Fruit fly (Drosophila melanogaster) Kc167 (cell line): ENCODE measurements around the gene CG13786.

Source experiments
- Myc ChIP-seq: fragments of >200 bp; optimal IDR thresholded peaks from 2 replicates; lab custom pipeline; 2017; ENCODE audit warnings: missing external identifiers
- Sin3A ChIP-seq: fragments of >200 bp; optimal IDR thresholded peaks from 2 replicates; lab custom pipeline; 2018; ENCODE audit warnings: missing external identifiers
- h ChIP-seq: fragments of >200 bp; optimal IDR thresholded peaks from 3 replicates; lab custom pipeline; 2018; ENCODE audit warnings: missing external identifiers
- insv ChIP-seq: fragments of >200 bp; optimal IDR thresholded peaks from 3 replicates; lab custom pipeline; 2018; ENCODE audit warnings: missing external identifiers
- psq ChIP-seq: fragments of >200 bp; optimal IDR thresholded peaks from 2 replicates; lab custom pipeline; 2017; ENCODE audit warnings: missing external identifiers
- ttk ChIP-seq: sonication (Bioruptor generic); optimal IDR thresholded peaks from 2 replicates; lab custom pipeline; 2017; ENCODE audit warnings: missing external identifiers

Gene CG13786

DNA sequence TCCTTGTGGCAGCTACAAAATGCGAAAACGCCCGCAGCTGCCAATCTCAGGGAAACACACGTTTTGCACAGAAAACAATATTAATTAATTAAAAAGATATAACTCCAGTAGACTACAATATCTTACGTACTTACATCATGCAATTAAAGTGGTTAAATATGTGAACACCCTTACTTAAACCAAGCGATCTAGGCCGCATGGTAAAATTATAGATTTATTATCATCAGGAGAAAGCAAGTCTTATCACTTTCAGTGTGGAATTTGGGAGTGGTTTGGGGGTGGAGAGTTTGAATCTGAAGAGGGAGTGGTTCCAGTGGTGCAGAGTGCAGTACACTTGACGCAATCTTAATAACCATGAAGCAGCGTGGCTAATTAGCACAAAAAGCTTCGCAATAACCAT lies 29.3 kb upstream of the CG13786 start:
- no peak for TF ChIP-seq ttk (lab: Kevin White, UChicago)
- no peak for TF ChIP-seq Sin3A
- no peak for TF ChIP-seq Myc
- TF ChIP-seq insv (lab: Kevin White, UChicago), result no peak
- TF ChIP-seq h, result no peak
- no peak for TF ChIP-seq psq

- no peak for TF ChIP-seq psq
- no peak for TF ChIP-seq ttk (lab: Kevin White, UChicago)
Observed at dm6 chr2L:7281430-7281829, 28.6 kb upstream of the CG13786 start.

DNA sequence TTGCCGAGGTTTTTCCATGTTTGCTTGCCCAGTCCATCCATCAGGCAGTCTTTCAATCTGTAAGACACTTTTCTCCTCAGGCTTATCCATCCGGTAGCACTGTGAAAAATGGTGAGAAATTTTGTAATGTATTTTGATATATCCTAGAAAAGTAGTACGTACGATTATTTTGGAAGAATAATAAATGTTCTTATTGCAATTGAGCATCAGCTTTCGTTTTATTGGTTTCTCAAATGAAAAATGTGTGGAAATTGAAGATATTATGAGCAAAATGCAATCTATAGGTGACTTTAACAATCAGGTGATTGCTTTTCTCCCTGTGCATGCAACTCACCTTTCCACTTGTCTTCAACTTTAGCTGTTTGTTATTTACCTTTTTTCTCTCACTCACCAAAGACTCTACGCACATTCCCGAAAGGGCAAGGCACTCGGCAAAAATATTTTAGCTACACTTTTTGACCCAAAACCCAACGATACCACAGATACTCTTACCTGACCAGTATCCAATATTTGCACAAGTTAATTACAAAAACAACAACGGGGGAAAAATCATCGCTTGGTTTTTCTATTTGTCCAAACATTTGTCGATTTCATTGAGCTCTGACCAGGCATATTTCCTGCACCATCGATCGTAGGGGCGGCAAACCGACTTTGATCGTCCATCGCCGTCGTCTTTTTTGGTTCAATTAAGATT lies 24.9 kb upstream of the CG13786 start:
- TF ChIP-seq insv (lab: Kevin White, UChicago) (no peak), Myc (no peak), ttk (lab: Kevin White, UChicago) (no peak), psq (no peak), h (no peak), Sin3A (no peak)

DNA sequence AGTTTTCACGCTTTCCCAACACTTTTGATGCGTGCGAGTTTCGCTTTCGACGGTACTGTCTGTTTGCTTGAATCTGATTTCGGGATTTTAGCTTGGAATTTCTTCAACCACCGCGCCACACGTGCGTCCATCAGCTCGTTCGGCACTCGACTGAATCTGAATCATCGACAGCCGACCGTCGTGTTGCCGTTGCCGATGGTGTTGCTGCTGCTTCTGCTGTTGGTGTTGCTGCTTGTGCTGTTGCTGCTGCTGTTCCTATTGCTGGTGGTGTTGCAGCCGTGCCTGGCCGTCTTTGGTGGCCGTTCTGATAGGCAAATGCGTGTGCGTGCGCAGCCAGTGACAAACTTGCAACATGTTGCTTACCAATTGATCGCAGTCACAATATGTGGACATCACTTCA lies 24.2 kb upstream of the CG13786 start, which contains the start of gene Wnt4:
Wnt4 (minus strand) TSS at position 155 of the 400 bp plus-strand sequence.
- TF ChIP-seq ttk (lab: Kevin White, UChicago), result no peak
- TF ChIP-seq insv (lab: Kevin White, UChicago), result no peak
- TF ChIP-seq psq, result no peak
- no peak for TF ChIP-seq Myc
- no peak for TF ChIP-seq h
- TF ChIP-seq Sin3A, result no peak

DNA sequence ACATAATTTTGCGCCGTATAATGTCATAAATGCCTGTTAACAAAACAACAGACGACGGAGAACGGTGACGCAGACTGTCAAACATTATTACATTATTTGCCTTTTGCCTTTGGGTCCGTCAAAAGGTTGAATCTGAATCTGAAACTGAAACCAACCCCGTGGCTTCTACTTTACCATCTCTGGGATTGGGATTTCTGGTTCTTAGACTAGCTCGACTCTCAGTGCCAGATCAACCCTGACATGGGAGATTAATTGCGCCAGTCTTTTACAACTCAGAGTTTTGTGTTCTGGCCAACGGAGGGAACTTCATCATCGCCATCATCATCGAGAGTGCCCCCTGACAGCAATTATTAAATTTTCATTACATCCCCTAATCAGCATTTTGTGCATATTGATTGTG lies 19.7 kb upstream of the CG13786 start:
- TF ChIP-seq ttk (lab: Kevin White, UChicago) (no peak), Sin3A (no peak), psq (no peak), Myc (no peak), h (no peak), insv (lab: Kevin White, UChicago) (no peak)

DNA sequence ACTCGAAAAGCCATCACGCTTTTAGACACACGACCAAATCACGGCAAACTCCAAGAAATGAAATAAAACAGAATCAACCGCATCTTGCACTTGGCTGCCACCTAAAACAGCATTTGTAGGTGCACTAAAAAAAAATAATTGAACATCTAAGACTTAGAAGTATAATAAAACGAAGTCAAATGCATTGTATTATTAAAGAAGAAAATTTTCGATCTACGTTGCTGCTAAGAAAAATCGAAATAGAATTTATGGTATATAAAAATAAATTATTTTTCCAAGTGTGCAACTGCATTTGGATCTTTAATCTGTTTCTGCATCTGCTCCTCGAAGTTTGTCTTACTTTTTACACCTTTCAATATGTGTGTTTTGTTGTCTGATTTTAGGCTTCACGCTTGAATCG lies 17.5 kb upstream of the CG13786 start:
- TF ChIP-seq Myc, result no peak
- no peak for TF ChIP-seq Sin3A
- no peak for TF ChIP-seq insv (lab: Kevin White, UChicago)

DNA sequence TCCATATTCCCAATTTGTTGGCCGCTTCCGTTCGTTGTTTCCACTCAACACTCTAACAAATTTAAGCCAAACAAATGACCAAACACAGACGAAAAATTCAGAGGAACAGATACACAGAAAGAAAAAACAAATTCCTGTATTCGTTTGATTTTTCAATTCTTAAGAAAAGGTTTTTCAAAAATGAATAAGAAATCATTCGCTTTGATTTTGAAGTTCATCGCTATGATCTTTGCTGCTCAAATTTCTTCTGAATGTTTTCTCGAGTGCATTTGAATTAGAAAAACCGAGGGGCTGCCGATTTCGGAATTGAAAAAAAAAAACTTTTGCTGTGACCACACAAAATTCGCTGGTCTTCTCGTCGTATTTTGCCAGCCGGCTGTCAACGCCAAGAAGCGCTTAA lies 13.2 kb upstream of the CG13786 start:
- TF ChIP-seq h (no peak), psq (no peak), Sin3A (no peak), Myc (no peak), insv (lab: Kevin White, UChicago) (no peak), ttk (lab: Kevin White, UChicago) (no peak)

dm6 chr2L:7264885-7265540 lies 12.2 kb upstream of the CG13786 start:
- TF ChIP-seq h, result no peak
- TF ChIP-seq insv (lab: Kevin White, UChicago), result no peak
- no peak for TF ChIP-seq Sin3A
- no peak for TF ChIP-seq ttk (lab: Kevin White, UChicago)
- no peak for TF ChIP-seq psq
- no peak for TF ChIP-seq Myc

- no peak for TF ChIP-seq h
Observed at dm6 chr2L:7264396-7264795, 11.6 kb upstream of the CG13786 start.

dm6 chr2L:7262580-7262979 lies 9.8 kb upstream of the CG13786 start:
- TF ChIP-seq h (no peak), insv (lab: Kevin White, UChicago) (no peak), Myc (no peak), Sin3A (no peak), psq (no peak), ttk (lab: Kevin White, UChicago) (no peak)

dm6 chr2L:7261989-7262388 lies 9.2 kb upstream of the CG13786 start:
- no peak for TF ChIP-seq psq
- no peak for TF ChIP-seq h
- TF ChIP-seq insv (lab: Kevin White, UChicago), result no peak
- TF ChIP-seq Sin3A, result no peak
- TF ChIP-seq Myc, result no peak
- TF ChIP-seq ttk (lab: Kevin White, UChicago), result no peak

dm6 chr2L:7260251-7260650 lies 7.5 kb upstream of the CG13786 start:
- TF ChIP-seq psq (no peak), Myc (no peak), ttk (lab: Kevin White, UChicago) (no peak), h (no peak), Sin3A (no peak), insv (lab: Kevin White, UChicago) (no peak)

dm6 chr2L:7259500-7259899 lies 6.7 kb upstream of the CG13786 start:
- no peak for TF ChIP-seq psq
- no peak for TF ChIP-seq Sin3A
- TF ChIP-seq ttk (lab: Kevin White, UChicago), result no peak
- no peak for TF ChIP-seq Myc
- TF ChIP-seq insv (lab: Kevin White, UChicago), result no peak
- no peak for TF ChIP-seq h

DNA sequence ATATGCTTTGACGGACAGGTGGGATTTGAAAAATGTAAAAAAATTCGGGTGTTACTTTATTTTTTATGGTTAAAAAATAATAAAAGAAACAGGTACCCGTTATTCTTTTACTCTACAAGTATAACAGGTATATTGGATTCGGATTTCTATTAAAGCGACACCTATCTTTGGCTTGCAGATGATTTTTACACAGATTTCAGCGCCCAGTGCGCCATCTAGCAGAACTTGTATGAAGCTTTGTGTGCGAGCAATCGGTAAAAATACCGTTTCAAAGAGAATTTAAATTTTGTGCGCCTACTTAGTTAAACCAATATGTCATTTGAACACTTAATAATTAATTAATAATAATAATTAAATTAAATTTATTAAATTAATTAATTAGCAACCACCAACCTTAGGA lies 5.3 kb upstream of the CG13786 start:
- TF ChIP-seq ttk (lab: Kevin White, UChicago) (no peak), insv (lab: Kevin White, UChicago) (no peak), h (no peak), Myc (no peak), psq (no peak), Sin3A (no peak)
